Worm (Caenorhabditis elegans) whole organism, L4 larva: ENCODE measurements around the gene mel-28.
"Not testable (repeated sequence)": the region's sequence is repeated elsewhere in the genome, so short reads cannot be mapped to it uniquely, and the experiment has no call there.

Experiments used
- F26F4.8 ChIP-seq: fragments of 200-800 bp; sonication (Bioruptor generic); conservative IDR thresholded peaks from 2 replicates; pipeline ENCODE4 v1.3.6; 2022; ENCODE audit warnings: missing genetic modification characterization, missing compliant biosample characterization
- T26A8.4 ChIP-seq: fragments of 200-800 bp; sonication (Bioruptor generic); IDR thresholded peaks from 2 replicates; pipeline ENCODE4 v1.3.6; 2022; ENCODE audit warnings: missing genetic modification characterization, missing compliant biosample characterization
- Y48G9A.11 ChIP-seq: fragments of 200-800 bp; sonication (Bioruptor generic); IDR thresholded peaks from 2 replicates; pipeline ENCODE4 v1.3.6; 2022; ENCODE audit warnings: missing genetic modification reagents, missing genetic modification characterization, missing compliant biosample characterization
- Y75B8A.6 ChIP-seq: fragments of 200-800 bp; sonication (Bioruptor generic); IDR thresholded peaks from 2 replicates; pipeline ENCODE4 v1.3.6; 2022; ENCODE audit warnings: missing genetic modification reagents, missing genetic modification characterization, missing compliant biosample characterization
- arid-1 ChIP-seq: fragments of 200-800 bp; sonication (Bioruptor generic); conservative IDR thresholded peaks from 2 replicates; pipeline ENCODE4 v1.3.6; 2022; ENCODE audit warnings: missing genetic modification reagents, missing genetic modification characterization, missing compliant biosample characterization
- ceh-20 ChIP-seq: fragments of 200-800 bp; sonication (Bioruptor generic); IDR thresholded peaks from 2 replicates; pipeline ENCODE4 v1.3.6; 2022; ENCODE audit warnings: missing genetic modification reagents, missing genetic modification characterization, missing compliant biosample characterization
- ctbp-1 ChIP-seq: fragments of 200-800 bp; sonication (Bioruptor generic); IDR thresholded peaks from 2 replicates; pipeline ENCODE4 v1.3.6; 2022; ENCODE audit warnings: missing genetic modification reagents, missing genetic modification characterization, missing compliant biosample characterization
- dmd-6 ChIP-seq: fragments of 200-800 bp; sonication (Bioruptor generic); IDR thresholded peaks from 2 replicates; pipeline ENCODE4 v1.3.6; 2022; ENCODE audit warnings: missing genetic modification reagents, missing genetic modification characterization, missing compliant biosample characterization
- dpl-1 ChIP-seq: fragments of 150-350 bp; optimal IDR thresholded peaks from 2 replicates; lab custom pipeline; 2014; ENCODE audit warnings: missing biosample characterization, missing genetic modification reagents, missing genetic modification characterization
- hmg-1.1 ChIP-seq: fragments of 200-800 bp; sonication (Bioruptor generic); IDR thresholded peaks from 2 replicates; pipeline ENCODE4 v1.3.6; 2022; ENCODE audit warnings: missing genetic modification reagents, missing genetic modification characterization, missing compliant biosample characterization
- lin-29 ChIP-seq: fragments of 200-800 bp; sonication (Bioruptor generic); IDR thresholded peaks from 2 replicates; pipeline ENCODE4 v1.3.6; 2022; ENCODE audit warnings: missing genetic modification reagents, missing genetic modification characterization, missing compliant biosample characterization
- lin-38 ChIP-seq: fragments of 200-800 bp; sonication (Bioruptor generic); IDR thresholded peaks from 2 replicates; pipeline ENCODE4 v1.3.6; 2022; ENCODE audit warnings: missing genetic modification reagents, missing genetic modification characterization, missing compliant biosample characterization
- lsy-2 ChIP-seq, 2 experiments: fragments of 150-350 bp in 1 of 2; sonication (generic microtip) in 1 of 2; optimal IDR thresholded peaks; 2 replicates each; lab custom pipeline; 2014 to 2017; ENCODE audit warnings: missing biosample characterization in 2 of 2, missing genetic modification characterization in 2 of 2
- mdl-1 ChIP-seq, 2 experiments: fragments of 150-350 bp in 1 of 2; sonication (generic microtip) in 1 of 2; optimal IDR thresholded peaks; 2 replicates each; lab custom pipeline; 2014 to 2017; ENCODE audit warnings: missing biosample characterization in 2 of 2, missing genetic modification characterization in 2 of 2
- mdt-29 ChIP-seq: fragments of 200-800 bp; sonication (Bioruptor generic); IDR thresholded peaks from 2 replicates; pipeline ENCODE4 v1.3.6; 2022; ENCODE audit warnings: missing genetic modification reagents, missing genetic modification characterization, missing compliant biosample characterization
- mes-2 ChIP-seq: sonication (generic microtip); optimal IDR thresholded peaks from 2 replicates; lab custom pipeline; 2016; ENCODE audit warnings: missing genotype, mild to moderate bottlenecking, missing genetic modification characterization, missing compliant biosample characterization; ENCODE audit not compliant: poor library complexity, severe bottlenecking
- mxl-3 ChIP-seq: fragments of 200-800 bp; sonication (Bioruptor generic); optimal IDR thresholded peaks from 2 replicates; lab custom pipeline; 2018; ENCODE audit warnings: mild to moderate bottlenecking, missing genetic modification characterization, missing compliant biosample characterization
- nhr-11 ChIP-seq: fragments of 150-350 bp; optimal IDR thresholded peaks from 2 replicates; lab custom pipeline; 2014; ENCODE audit warnings: missing biosample characterization, missing genetic modification characterization
- nhr-42 ChIP-seq: fragments of 200-800 bp; sonication (Bioruptor generic); IDR thresholded peaks from 2 replicates; pipeline ENCODE4 v1.3.6; 2022; ENCODE audit warnings: missing genetic modification characterization, missing compliant biosample characterization
- nhr-48 ChIP-seq: sonication (generic microtip); optimal IDR thresholded peaks from 2 replicates; lab custom pipeline; 2016; ENCODE audit warnings: mild to moderate bottlenecking, missing genetic modification characterization, missing compliant biosample characterization
- nhr-76 ChIP-seq: fragments of 150-350 bp; optimal IDR thresholded peaks from 2 replicates; lab custom pipeline; 2014; ENCODE audit warnings: missing biosample characterization, missing genetic modification characterization
- saeg-2 ChIP-seq: fragments of 200-800 bp; sonication (Bioruptor generic); IDR thresholded peaks from 2 replicates; pipeline ENCODE4 v1.3.6; 2022; ENCODE audit warnings: missing genetic modification reagents, missing genetic modification characterization, missing compliant biosample characterization
- set-16 ChIP-seq: fragments of 200-800 bp; sonication (Bioruptor generic); IDR thresholded peaks from 2 replicates; pipeline ENCODE4 v1.3.6; 2022; ENCODE audit warnings: missing genetic modification reagents, missing genetic modification characterization, missing compliant biosample characterization
- snpc-1.2 ChIP-seq: fragments of 200-800 bp; sonication (Bioruptor generic); IDR thresholded peaks from 2 replicates; pipeline ENCODE4 v1.3.6; 2022; ENCODE audit warnings: missing genetic modification reagents, missing genetic modification characterization, missing compliant biosample characterization
- spr-3 ChIP-seq: fragments of 200-800 bp; sonication (Bioruptor generic); optimal IDR thresholded peaks from 2 replicates; lab custom pipeline; 2018; ENCODE audit warnings: mild to moderate bottlenecking, missing genetic modification characterization, missing compliant biosample characterization
- unc-62 ChIP-seq, 3 experiments: fragments of 150-350 bp in 1 of 3; sonication (generic microtip); optimal IDR thresholded peaks in 2 of 3; peaks in 1 of 3; 1 replicate in 1 of 3; 2 replicates in 2 of 3; lab custom pipeline; 2014 to 2017; ENCODE audit warnings: missing biosample characterization in 3 of 3, missing genetic modification characterization in 3 of 3, missing genetic modification reagents in 3 of 3, missing genotype in 1 of 3
- zfp-2 ChIP-seq: sonication (generic microtip); optimal IDR thresholded peaks from 2 replicates; lab custom pipeline; 2016; ENCODE audit warnings: mild to moderate bottlenecking, missing genetic modification characterization, missing compliant biosample characterization
- zfp-3 ChIP-seq: fragments of 200-800 bp; sonication (Bioruptor generic); conservative IDR thresholded peaks from 2 replicates; pipeline ENCODE4 v1.3.6; 2022; ENCODE audit warnings: missing genetic modification reagents, missing genetic modification characterization, missing compliant biosample characterization

mel-28 gene

ce11 chrIII:4742620-4743019 is 43.3 kb upstream of the mel-28 start, which contains the start of gene twk-6:
Gene twk-6 (plus strand): TSS chrIII:4742920.
- not testable (repeated sequence) for TF ChIP-seq mes-2 (tag; lab: Kevin White, UChicago); nhr-48 (tag; lab: Kevin White, UChicago); F26F4.8 (GFP tag; lab: Robert Waterston, UW)
- TF ChIP-seq, all 104 proteins: peak for 0; not testable (repeated sequence) for 104

DNA sequence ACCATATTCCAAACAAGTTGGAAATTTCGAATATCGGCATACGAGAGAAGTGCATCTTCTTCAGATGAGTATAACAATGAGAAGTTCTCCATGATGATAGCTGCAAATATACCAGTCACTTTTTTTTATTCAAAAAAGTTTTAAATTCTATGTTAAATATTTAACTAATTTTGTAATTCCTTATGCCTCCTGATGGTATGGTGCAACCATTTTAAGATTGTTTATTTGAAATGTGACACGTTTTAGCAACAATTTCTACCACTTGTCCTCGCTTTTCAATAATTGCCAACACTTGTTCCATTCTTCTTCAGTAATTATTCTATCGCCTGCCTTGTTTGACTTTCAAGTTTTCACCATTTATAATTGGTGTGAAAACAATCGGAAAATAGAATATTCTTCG is 39.9 kb upstream of the mel-28 start, which contains the start of gene F17C8.6:
Gene F17C8.6, minus strand, starts transcription at position 101 of the 400 bp plus-strand sequence.
- no peak for TF ChIP-seq saeg-2 (GFP tag; lab: Robert Waterston, UW)
- TF ChIP-seq lsy-2 (tag; optimal IDR thresholded peaks at IDR 0.05; lab: Kevin White, UChicago): no peak
- no peak for TF ChIP-seq nhr-76 (tag; lab: Kevin White, UChicago)
- no peak for TF ChIP-seq ceh-20 (GFP tag; lab: Robert Waterston, UW)
- no peak for TF ChIP-seq nhr-48 (tag; lab: Kevin White, UChicago)
- TF ChIP-seq zfp-2 (tag; lab: Kevin White, UChicago): no peak
- no peak for TF ChIP-seq mxl-3 (GFP tag; lab: Kevin White, UChicago)
- no peak for TF ChIP-seq Y75B8A.6 (GFP tag; lab: Robert Waterston, UW)
- TF ChIP-seq nhr-11: no peak
- TF ChIP-seq mdl-1 (tag; optimal IDR thresholded peaks at IDR 0.05; lab: Kevin White, UChicago): no peak

DNA sequence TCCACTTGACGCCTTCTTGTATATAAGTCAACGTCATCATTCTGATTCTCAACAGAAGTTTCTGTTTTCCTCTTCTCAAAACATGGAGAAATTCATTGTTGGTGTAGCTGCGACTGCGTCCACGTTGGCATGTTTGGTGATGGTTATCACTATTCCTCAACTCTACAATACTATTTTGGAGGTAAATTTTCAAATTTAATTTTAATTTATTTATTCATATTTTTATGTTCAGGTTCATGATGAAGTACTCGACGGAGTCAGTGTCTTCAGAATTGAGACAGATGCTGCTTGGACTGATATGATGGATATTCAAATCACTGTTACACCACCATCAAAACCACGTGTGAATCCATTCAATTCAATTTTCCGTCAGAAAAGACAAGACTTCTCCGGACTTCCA is 37.8 kb upstream of the mel-28 start, which contains the start of gene col-89:
Gene col-89, plus strand, starts transcription at position 19 of the 400 bp plus-strand sequence.
- peak in 1 of 2 experiments; percentile 94 for TF ChIP-seq unc-62 (GFP tag; optimal IDR thresholded peaks at IDR 0.05 in 1 of 2; lab: Kevin White, UChicago)
- no peak for TF ChIP-seq unc-62 (tag; optimal IDR thresholded peaks at IDR 0.05; lab: Kevin White, UChicago)
- no peak for TF ChIP-seq dpl-1 (GFP tag; lab: Kevin White, UChicago)
- TF ChIP-seq, all 104 proteins: peak for 1

ce11 chrIII:4748666-4749065 is 37.2 kb upstream of the mel-28 start:
- TF ChIP-seq spr-3: no peak
- TF ChIP-seq set-16 (GFP tag; lab: Robert Waterston, UW): peak; percentile 96
- peak in 1 of 2 experiments; percentile 73 for TF ChIP-seq unc-62 (GFP tag; optimal IDR thresholded peaks at IDR 0.05 in 1 of 2; lab: Kevin White, UChicago)
- TF ChIP-seq unc-62 (tag; optimal IDR thresholded peaks at IDR 0.05; lab: Kevin White, UChicago): no peak
- no peak for TF ChIP-seq zfp-3 (GFP tag; lab: Robert Waterston, UW)

- TF ChIP-seq dmd-6 (peak; percentile 35), snpc-1.2 (GFP tag; lab: Robert Waterston, UW) (0 out of 2 replicates have a peak, but pooled peaks have one; percentile 39), hmg-1.1 (GFP tag; lab: Robert Waterston, UW) (peak; percentile 75), arid-1 (GFP tag; lab: Robert Waterston, UW) (peak; percentile 65), ctbp-1 (GFP tag; lab: Robert Waterston, UW) (peak; percentile 67), Y48G9A.11 (GFP tag; lab: Robert Waterston, UW) (0 out of 2 replicates have a peak, but pooled peaks have one; percentile 32), lin-38 (GFP tag; lab: Robert Waterston, UW) (peak; percentile 84), lsy-2 (tag; optimal IDR thresholded peaks at IDR 0.05; lab: Kevin White, UChicago) (peak in 1 of 2 experiments; percentile 38), ceh-20 (GFP tag; lab: Robert Waterston, UW) (peak; percentile 82), mdt-29 (0 out of 2 replicates have a peak, but pooled peaks have one; percentile 8), lin-29 (GFP tag; lab: Robert Waterston, UW) (peak; percentile 82), zfp-3 (GFP tag; lab: Robert Waterston, UW) (0 out of 2 replicates have a peak, but pooled peaks have one; percentile 60), nhr-42 (0 out of 2 replicates have a peak, but pooled peaks have one; percentile 19), T26A8.4 (GFP tag; lab: Robert Waterston, UW) (peak; percentile 77)
These were observed 33.3 kb upstream of the mel-28 start for ce11 chrIII:4752569-4752968.
